Fruit fly (Drosophila melanogaster) whole organism, wandering third instar larva: ENCODE results near the gene Naa30B.
A peak's percentile ranks its signal among the peaks of the same experiment; 100 is the strongest.

Experiments
- Abd-B ChIP-seq: fragments of >200 bp; optimal IDR thresholded peaks from 2 replicates; lab custom pipeline; 2017; ENCODE audit warnings: missing biosample characterization, missing genetic modification characterization
- Dfd ChIP-seq: fragments of >200 bp; optimal IDR thresholded peaks from 2 replicates; lab custom pipeline; 2017; ENCODE audit warnings: missing biosample characterization, missing genetic modification characterization
- GATAd ChIP-seq: sonication (Bioruptor generic); optimal IDR thresholded peaks from 2 replicates; lab custom pipeline; 2016; ENCODE audit warnings: missing biosample characterization, missing genetic modification characterization
- Hr78 ChIP-seq: fragments of >200 bp; optimal IDR thresholded peaks from 2 replicates; lab custom pipeline; 2017; ENCODE audit warnings: missing biosample characterization, missing genetic modification characterization
- Hr83 ChIP-seq: fragments of 200-300 bp; sonication (Bioruptor generic); optimal IDR thresholded peaks from 2 replicates; lab custom pipeline; 2016; ENCODE audit warnings: missing biosample characterization, mild to moderate bottlenecking, missing genetic modification characterization, moderate library complexity; ENCODE audit not compliant: poor library complexity, severe bottlenecking
- OdsH ChIP-seq: fragments of 200-800 bp; sonication (Bioruptor generic); optimal IDR thresholded peaks from 2 replicates; lab custom pipeline; 2016; ENCODE audit warnings: missing biosample characterization, mild to moderate bottlenecking, missing genetic modification characterization
- foxo ChIP-seq, 2 experiments: fragments of 200-800 bp; sonication (Bioruptor generic); optimal IDR thresholded peaks; 2 replicates in 1 of 2; 3 replicates in 1 of 2; lab custom pipeline; 2016 to 2017; ENCODE audit warnings: missing biosample characterization in 2 of 2, missing genetic modification characterization in 2 of 2
- h ChIP-seq: fragments of 200-800 bp; sonication (Bioruptor generic); optimal IDR thresholded peaks from 3 replicates; lab custom pipeline; 2016; ENCODE audit warnings: missing biosample characterization, mild to moderate bottlenecking, missing genetic modification characterization
- jim ChIP-seq: fragments of 175-275, 200-325 bp; sonication (Bioruptor generic); optimal IDR thresholded peaks from 2 replicates; lab custom pipeline; 2016; ENCODE audit warnings: missing biosample characterization, mild to moderate bottlenecking, missing genetic modification characterization
- pan ChIP-seq: fragments of >200 bp; optimal IDR thresholded peaks from 2 replicates; lab custom pipeline; 2017
- psq ChIP-seq: fragments of 200-800 bp; sonication (Bioruptor generic); optimal IDR thresholded peaks from 3 replicates; lab custom pipeline; 2017; ENCODE audit warnings: missing biosample characterization, mild to moderate bottlenecking, missing genetic modification characterization, moderate library complexity
- sage ChIP-seq: fragments of 200-800 bp; sonication (Bioruptor generic); optimal IDR thresholded peaks from 2 replicates; lab custom pipeline; 2016; ENCODE audit warnings: missing biosample characterization, mild to moderate bottlenecking, missing genetic modification characterization
- usp ChIP-seq: fragments of >200 bp; optimal IDR thresholded peaks from 2 replicates; lab custom pipeline; 2017; ENCODE audit warnings: missing biosample characterization, missing genetic modification characterization
- woc ChIP-seq: sonication (Bioruptor generic); optimal IDR thresholded peaks from 2 replicates; lab custom pipeline; 2016; ENCODE audit warnings: missing biosample characterization, mild to moderate bottlenecking, missing genetic modification characterization

dm6 chr3L:1457281-1457680 lies 14.6 kb downstream of the Naa30B start:
- no peak for TF ChIP-seq pan
- TF ChIP-seq GATAd: no peak
- no peak for TF ChIP-seq jim (GFP tag; lab: Kevin White, UChicago)
- peak; percentile 61 for TF ChIP-seq h (GFP tag; lab: Kevin White, UChicago)
- TF ChIP-seq foxo (GFP tag; optimal IDR thresholded peaks at IDR 0.05; lab: Kevin White, UChicago): peak in 1 of 2 experiments; percentile 73
- TF ChIP-seq Abd-B (GFP tag; lab: Kevin White, UChicago): no peak
- peak; percentile 39 for TF ChIP-seq OdsH (GFP tag; lab: Kevin White, UChicago)
- no peak for TF ChIP-seq Dfd (GFP tag; lab: Kevin White, UChicago)
- TF ChIP-seq usp (GFP tag; lab: Kevin White, UChicago): no peak
- peak; percentile 42 for TF ChIP-seq psq
- no peak for TF ChIP-seq Hr78 (GFP tag; lab: Kevin White, UChicago)
- peak; percentile 79 for TF ChIP-seq woc
- TF ChIP-seq Hr83 (GFP tag; lab: Kevin White, UChicago): no peak
- no peak for TF ChIP-seq sage (GFP tag; lab: Kevin White, UChicago)
